Worm (Caenorhabditis elegans) whole organism, young adult: ENCODE measurements around the gene Y17G7B.17.
A peak's percentile ranks its signal among the peaks of the same experiment; 100 is the strongest.

Source experiments
- B0019.2 ChIP-seq: fragments of 200-800 bp; sonication (Bioruptor generic); conservative IDR thresholded peaks from 2 replicates; pipeline ENCODE4 v1.3.6; 2022; ENCODE audit warnings: missing genetic modification reagents, missing genetic modification characterization, missing compliant biosample characterization
- B0035.1 ChIP-seq: sonication (generic microtip); optimal IDR thresholded peaks from 2 replicates; lab custom pipeline; 2016; ENCODE audit warnings: missing genetic modification characterization, mild to moderate bottlenecking, missing compliant biosample characterization, missing genotype, missing genetic modification reagents
- B0261.1 ChIP-seq: sonication (generic microtip); optimal IDR thresholded peaks from 2 replicates; lab custom pipeline; 2016; ENCODE audit warnings: mild to moderate bottlenecking, missing genetic modification characterization, moderate library complexity, missing compliant biosample characterization
- B0336.3 ChIP-seq: fragments of 200-800 bp; sonication (Bioruptor generic); IDR thresholded peaks from 2 replicates; pipeline ENCODE4 v1.3.6; 2022; ENCODE audit warnings: missing genetic modification characterization, missing compliant biosample characterization
- F33H1.4 ChIP-seq: fragments of 200-800 bp; sonication (Bioruptor generic); IDR thresholded peaks from 2 replicates; pipeline ENCODE4 v1.3.6; 2022; ENCODE audit warnings: missing genetic modification reagents, missing genetic modification characterization, missing compliant biosample characterization
- F55B11.4 ChIP-seq: sonication (generic microtip); optimal IDR thresholded peaks from 2 replicates; lab custom pipeline; 2016; ENCODE audit warnings: missing compliant biosample characterization, missing genetic modification characterization, borderline replicate concordance; ENCODE audit not compliant: insufficient read depth
- F57A8.1 ChIP-seq: fragments of 200-800 bp; sonication (Bioruptor generic); optimal IDR thresholded peaks from 2 replicates; lab custom pipeline; 2018; ENCODE audit warnings: mild to moderate bottlenecking, missing genetic modification characterization, moderate library complexity, missing compliant biosample characterization
- K11D2.4 ChIP-seq: fragments of 200-800 bp; sonication (Bioruptor generic); IDR thresholded peaks from 2 replicates; pipeline ENCODE4 v1.3.6; 2022; ENCODE audit warnings: missing genetic modification reagents, missing genetic modification characterization, missing compliant biosample characterization
- Y67H2A.10 ChIP-seq: fragments of 200-800 bp; sonication (Bioruptor generic); conservative IDR thresholded peaks from 2 replicates; pipeline ENCODE4 v1.3.6; 2022; ENCODE audit warnings: missing genetic modification reagents, missing genetic modification characterization, missing compliant biosample characterization
- Y79H2A.3 ChIP-seq: fragments of 200-800 bp; sonication (Bioruptor generic); conservative IDR thresholded peaks from 2 replicates; pipeline ENCODE4 v1.3.6; 2022; ENCODE audit warnings: missing genetic modification reagents, missing genetic modification characterization, missing compliant biosample characterization
- ama-1 ChIP-seq, 3 experiments: fragments of 150-350 bp in 1 of 3; sonication (generic microtip) in 2 of 3; optimal IDR thresholded peaks; 2 replicates each; lab custom pipeline; 2014 to 2018; ENCODE audit warnings: missing biosample characterization in 2 of 3, missing genetic modification characterization in 2 of 3, missing genetic modification reagents in 2 of 3
- attf-3 ChIP-seq: fragments of 200-800 bp; sonication (Bioruptor generic); conservative IDR thresholded peaks from 2 replicates; pipeline ENCODE4 v1.3.6; 2022; ENCODE audit warnings: missing genetic modification reagents, missing genetic modification characterization, missing compliant biosample characterization
- cebp-1 ChIP-seq, 2 experiments: fragments of 200-800 bp in 1 of 2; sonication (Bioruptor generic) in 1 of 2; sonication (generic microtip) in 1 of 2; IDR thresholded peaks in 1 of 2; optimal IDR thresholded peaks in 1 of 2; 2 replicates each; pipeline versions ENCODE4 v1.3.6 to Lab custom; 2017 to 2022; ENCODE audit warnings: missing compliant biosample characterization in 2 of 2, missing genetic modification characterization in 2 of 2, mild to moderate bottlenecking in 1 of 2, missing genetic modification reagents in 1 of 2, moderate library complexity in 1 of 2
- ceh-27 ChIP-seq: fragments of 200-800 bp; sonication (Bioruptor generic); optimal IDR thresholded peaks from 2 replicates; lab custom pipeline; 2018; ENCODE audit warnings: mild to moderate bottlenecking, missing genetic modification characterization, moderate library complexity, missing compliant biosample characterization
- ceh-40 ChIP-seq: fragments of 200-800 bp; sonication (Bioruptor generic); IDR thresholded peaks from 2 replicates; pipeline ENCODE4 v1.3.6; 2022; ENCODE audit warnings: missing genetic modification characterization, missing compliant biosample characterization
- chd-7 ChIP-seq: sonication (generic microtip); optimal IDR thresholded peaks from 2 replicates; lab custom pipeline; 2016; ENCODE audit warnings: mild to moderate bottlenecking, missing genetic modification characterization, moderate library complexity, missing compliant biosample characterization
- hmg-20 ChIP-seq: fragments of 200-800 bp; sonication (Bioruptor generic); IDR thresholded peaks from 2 replicates; pipeline ENCODE4 v1.3.6; 2022; ENCODE audit warnings: missing genetic modification reagents, missing genetic modification characterization, missing compliant biosample characterization
- let-526 ChIP-seq: fragments of 200-800 bp; sonication (Bioruptor generic); IDR thresholded peaks from 2 replicates; pipeline ENCODE4 v1.3.6; 2022; ENCODE audit warnings: missing genetic modification reagents, missing genetic modification characterization, missing compliant biosample characterization
- let-607 ChIP-seq, 2 experiments: fragments of 200-800 bp in 1 of 2; sonication (Bioruptor generic) in 1 of 2; sonication (generic microtip) in 1 of 2; optimal IDR thresholded peaks; 2 replicates each; lab custom pipeline; 2016 to 2018; ENCODE audit warnings: mild to moderate bottlenecking in 2 of 2, missing compliant biosample characterization in 2 of 2, missing genetic modification characterization in 2 of 2, moderate library complexity in 2 of 2, missing genotype in 1 of 2
- lin-26 ChIP-seq: fragments of 200-800 bp; sonication (Bioruptor generic); IDR thresholded peaks from 2 replicates; pipeline ENCODE4 v1.3.6; 2022; ENCODE audit warnings: missing genetic modification reagents, missing genetic modification characterization, missing compliant biosample characterization
- madf-3 ChIP-seq: fragments of 200-800 bp; sonication (Bioruptor generic); IDR thresholded peaks from 2 replicates; pipeline ENCODE4 v1.3.6; 2022; ENCODE audit warnings: missing genetic modification reagents, missing genetic modification characterization, missing compliant biosample characterization
- mes-4 ChIP-seq: sonication (generic microtip); optimal IDR thresholded peaks from 2 replicates; lab custom pipeline; 2016; ENCODE audit warnings: missing genotype, missing genetic modification characterization, missing compliant biosample characterization
- nfya-1 ChIP-seq: sonication (generic microtip); optimal IDR thresholded peaks from 2 replicates; lab custom pipeline; 2017; ENCODE audit warnings: antibody characterized with exemption, missing compliant biosample characterization, missing genetic modification characterization, borderline replicate concordance; ENCODE audit not compliant: insufficient read depth
- nhr-179 ChIP-seq: sonication (generic microtip); optimal IDR thresholded peaks from 2 replicates; lab custom pipeline; 2016; ENCODE audit warnings: mild to moderate bottlenecking, missing genetic modification characterization, missing compliant biosample characterization
- nhr-80 ChIP-seq: sonication (generic microtip); optimal IDR thresholded peaks from 2 replicates; lab custom pipeline; 2016; ENCODE audit warnings: missing genetic modification characterization, missing compliant biosample characterization
- pbrm-1 ChIP-seq: fragments of 200-800 bp; sonication (Bioruptor generic); IDR thresholded peaks from 2 replicates; pipeline ENCODE4 v1.3.6; 2022; ENCODE audit warnings: missing genetic modification reagents, missing genetic modification characterization, missing compliant biosample characterization
- rcor-1 ChIP-seq: fragments of 200-800 bp; sonication (Bioruptor generic); IDR thresholded peaks from 2 replicates; pipeline ENCODE4 v1.3.6; 2022; ENCODE audit warnings: missing genetic modification reagents, missing genetic modification characterization, missing compliant biosample characterization
- somi-1 ChIP-seq: fragments of 200-800 bp; sonication (Bioruptor generic); optimal IDR thresholded peaks from 2 replicates; lab custom pipeline; 2018; ENCODE audit warnings: mild to moderate bottlenecking, missing genetic modification characterization, missing compliant biosample characterization
- tbp1 ChIP-seq: fragments of 200-800 bp; sonication (Bioruptor generic); optimal IDR thresholded peaks from 2 replicates; lab custom pipeline; 2018; ENCODE audit warnings: mild to moderate bottlenecking, missing genetic modification characterization, missing compliant biosample characterization
- tbx-9 ChIP-seq: sonication (generic microtip); optimal IDR thresholded peaks from 2 replicates; lab custom pipeline; 2016; ENCODE audit warnings: borderline replicate concordance, missing genetic modification characterization, inconsistent platforms, missing compliant biosample characterization
- xnd-1 ChIP-seq: sonication (generic microtip); optimal IDR thresholded peaks from 2 replicates; lab custom pipeline; 2016; ENCODE audit warnings: missing genotype, missing genetic modification reagents, missing genetic modification characterization, missing compliant biosample characterization
- ztf-25 ChIP-seq: fragments of 200-800 bp; sonication (Bioruptor generic); IDR thresholded peaks from 2 replicates; pipeline ENCODE4 v1.3.6; 2022; ENCODE audit warnings: missing genetic modification reagents, missing genetic modification characterization, missing compliant biosample characterization
- ztf-26 ChIP-seq: sonication (generic microtip); optimal IDR thresholded peaks from 2 replicates; lab custom pipeline; 2017; ENCODE audit warnings: missing genetic modification characterization, missing compliant biosample characterization
- ztf-6 ChIP-seq: fragments of 200-800 bp; sonication (Bioruptor generic); IDR thresholded peaks from 2 replicates; pipeline ENCODE4 v1.3.6; 2022; ENCODE audit warnings: missing genetic modification reagents, missing genetic modification characterization, missing compliant biosample characterization

Y17G7B.17 gene

DNA sequence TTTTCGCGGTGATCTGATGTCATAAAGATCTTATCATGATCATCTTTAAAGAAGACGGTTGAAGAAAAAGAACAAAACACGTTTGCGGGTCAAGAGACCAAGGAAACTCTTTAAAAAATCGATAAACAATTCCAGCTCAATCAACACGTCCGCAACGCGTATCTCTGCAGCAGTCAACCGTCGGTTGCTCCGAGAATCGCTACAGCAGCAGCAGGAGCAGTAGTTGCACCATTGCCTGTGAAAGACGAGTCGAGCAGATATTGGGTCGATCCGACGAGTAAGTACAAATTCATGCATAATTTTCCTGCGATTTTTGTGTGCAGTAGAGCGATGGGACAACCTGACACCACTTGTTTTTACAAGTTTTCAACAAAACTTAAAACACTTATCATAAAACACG lies 45.2 kb downstream of the Y17G7B.17 start (continued):
- peak; percentile 65 for TF ChIP-seq ztf-26 (tag; lab: Kevin White, UChicago)
- TF ChIP-seq tbp1 (GFP tag; lab: Kevin White, UChicago): no peak
- no peak for TF ChIP-seq hmg-20 (GFP tag; lab: Robert Waterston, UW)
- TF ChIP-seq attf-3: no peak
- no peak for TF ChIP-seq Y67H2A.10 (GFP tag; lab: Robert Waterston, UW)
- no peak for TF ChIP-seq K11D2.4 (GFP tag; lab: Robert Waterston, UW)
- no peak for TF ChIP-seq cebp-1 (GFP tag; IDR thresholded peaks at IDR 0.05; lab: Robert Waterston, UW)
- TF ChIP-seq cebp-1 (tag; optimal IDR thresholded peaks at IDR 0.05; lab: Kevin White, UChicago): peak; percentile 14
- no peak for TF ChIP-seq B0261.1 (tag; lab: Kevin White, UChicago)
- no peak for TF ChIP-seq ztf-6 (GFP tag; lab: Robert Waterston, UW)
- 0 out of 2 replicates have a peak, but pooled peaks have one; percentile 5 for TF ChIP-seq let-526 (GFP tag; lab: Robert Waterston, UW)
- no peak for TF ChIP-seq ceh-27
- no peak for TF ChIP-seq ceh-40
- 0 out of 2 replicates have a peak, but pooled peaks have one; percentile 20 for TF ChIP-seq ztf-25 (GFP tag; lab: Robert Waterston, UW)
- no peak for TF ChIP-seq F55B11.4 (tag; lab: Kevin White, UChicago)
- no peak for TF ChIP-seq rcor-1 (GFP tag; lab: Robert Waterston, UW)
- no peak for TF ChIP-seq B0035.1 (tag; lab: Kevin White, UChicago)
- TF ChIP-seq madf-3 (GFP tag; lab: Robert Waterston, UW): no peak

- TF ChIP-seq xnd-1 (no peak), nhr-179 (tag; lab: Kevin White, UChicago) (no peak), F57A8.1 (GFP tag; lab: Kevin White, UChicago) (no peak), lin-26 (no peak), let-526 (GFP tag; lab: Robert Waterston, UW) (no peak), tbx-9 (tag; lab: Kevin White, UChicago) (no peak), ama-1 (optimal IDR thresholded peaks at IDR 0.05; lab: Kevin White, UChicago) (peak; percentile 53), ama-1 (GFP tag; optimal IDR thresholded peaks at IDR 0.05; lab: Kevin White, UChicago) (no peak), Y79H2A.3 (GFP tag; lab: Robert Waterston, UW) (0 out of 2 replicates have a peak, but pooled peaks have one; percentile 34), somi-1 (no peak), B0336.3 (GFP tag; lab: Robert Waterston, UW) (no peak), pbrm-1 (GFP tag; lab: Robert Waterston, UW) (0 out of 2 replicates have a peak, but pooled peaks have one; percentile 22), mes-4 (tag; lab: Kevin White, UChicago) (no peak), ceh-27 (no peak), nfya-1 (tag; lab: Kevin White, UChicago) (no peak)
These were observed 45.6 kb downstream of the Y17G7B.17 start for ce11 chrII:12054150-12054549.

- peak; percentile 25 for TF ChIP-seq nhr-80 (tag; lab: Kevin White, UChicago)
- TF ChIP-seq cebp-1 (GFP tag; IDR thresholded peaks at IDR 0.05; lab: Robert Waterston, UW): no peak
- TF ChIP-seq cebp-1 (tag; optimal IDR thresholded peaks at IDR 0.05; lab: Kevin White, UChicago): peak; percentile 32
- no peak for TF ChIP-seq B0019.2 (GFP tag; lab: Robert Waterston, UW)
- TF ChIP-seq ama-1 (optimal IDR thresholded peaks at IDR 0.05; lab: Kevin White, UChicago): peak; percentile 5
- no peak for TF ChIP-seq ama-1 (GFP tag; optimal IDR thresholded peaks at IDR 0.05; lab: Kevin White, UChicago)
- TF ChIP-seq let-607 (tag; optimal IDR thresholded peaks at IDR 0.05; lab: Kevin White, UChicago): peak in 1 of 2 experiments; percentile 17
- TF ChIP-seq F33H1.4 (GFP tag; lab: Robert Waterston, UW): no peak
- TF ChIP-seq chd-7 (tag; lab: Kevin White, UChicago): no peak
These were observed 46.3 kb downstream of the Y17G7B.17 start for ce11 chrII:12053486-12053885.
